Worm (Caenorhabditis elegans) whole organism, midembryonic: ENCODE data around the gene osm-1.
A peak's percentile ranks its signal among the peaks of the same experiment; 100 is the strongest.

Source experiments
- T22C8.4 ChIP-seq: fragments of 200-800 bp; sonication (Bioruptor generic); IDR thresholded peaks from 2 replicates; pipeline ENCODE4 v1.3.6; 2022; ENCODE audit warnings: missing genetic modification characterization, missing compliant biosample characterization
- cog-1 ChIP-seq: sonication (generic microtip); optimal IDR thresholded peaks from 2 replicates; lab custom pipeline; 2016; ENCODE audit warnings: missing genetic modification characterization, missing compliant biosample characterization
- flt-1 ChIP-seq: fragments of 200-800 bp; sonication (Bioruptor generic); IDR thresholded peaks from 2 replicates; pipeline ENCODE4 v1.3.6; 2022; ENCODE audit warnings: missing genetic modification characterization, missing compliant biosample characterization
- klf-2 ChIP-seq: fragments of 200-800 bp; sonication (Bioruptor generic); conservative IDR thresholded peaks from 2 replicates; pipeline ENCODE4 v1.3.6; 2022; ENCODE audit warnings: missing genetic modification reagents, missing genetic modification characterization, missing compliant biosample characterization
- med-1 ChIP-seq: sonication (generic microtip); optimal IDR thresholded peaks from 2 replicates; lab custom pipeline; 2017; ENCODE audit warnings: missing genetic modification characterization, mild to moderate bottlenecking, missing compliant biosample characterization, antibody characterized with exemption, missing genetic modification reagents; ENCODE audit not compliant: insufficient read depth
- ref-1 ChIP-seq: fragments of 200-800 bp; sonication (Bioruptor generic); conservative IDR thresholded peaks from 2 replicates; pipeline ENCODE4 v1.3.6; 2022; ENCODE audit warnings: missing genetic modification reagents, missing genetic modification characterization, missing compliant biosample characterization
- tab-1 ChIP-seq: fragments of 200-800 bp; sonication (Bioruptor generic); IDR thresholded peaks from 2 replicates; pipeline ENCODE4 v1.3.6; 2022; ENCODE audit warnings: missing genetic modification characterization, missing compliant biosample characterization
- ztf-23 ChIP-seq: fragments of 200-800 bp; sonication (Bioruptor generic); IDR thresholded peaks from 2 replicates; pipeline ENCODE4 v1.3.6; 2022; ENCODE audit warnings: missing genetic modification reagents, missing genetic modification characterization, missing compliant biosample characterization
- ztf-29 ChIP-seq: fragments of 200-800 bp; sonication (Bioruptor generic); IDR thresholded peaks from 2 replicates; pipeline ENCODE4 v1.3.6; 2022; ENCODE audit warnings: missing genetic modification reagents, missing genetic modification characterization, missing compliant biosample characterization

Gene osm-1

DNA sequence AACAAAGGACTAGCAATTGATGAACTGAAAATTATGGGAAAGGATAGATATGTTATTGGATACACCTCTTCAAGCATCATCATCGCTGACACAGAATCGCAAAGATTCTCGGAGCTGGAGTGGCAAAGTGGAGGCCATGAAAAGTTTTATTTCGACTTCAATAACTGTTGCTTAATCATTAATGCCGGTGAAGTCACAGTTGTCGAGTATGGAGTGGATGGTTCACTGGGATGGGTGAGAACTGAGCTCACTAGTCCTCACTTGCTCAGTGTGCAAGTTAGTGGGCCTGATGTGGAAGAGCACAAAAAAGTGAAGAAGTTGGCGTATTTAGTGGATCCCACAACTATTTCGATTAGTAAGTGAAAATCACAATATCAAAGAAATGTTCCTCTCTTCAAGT lies 3.4 kb downstream of the osm-1 start:
- TF ChIP-seq T22C8.4 (GFP tag; lab: Robert Waterston, UW) (no peak), ref-1 (GFP tag; lab: Robert Waterston, UW) (no peak)

DNA sequence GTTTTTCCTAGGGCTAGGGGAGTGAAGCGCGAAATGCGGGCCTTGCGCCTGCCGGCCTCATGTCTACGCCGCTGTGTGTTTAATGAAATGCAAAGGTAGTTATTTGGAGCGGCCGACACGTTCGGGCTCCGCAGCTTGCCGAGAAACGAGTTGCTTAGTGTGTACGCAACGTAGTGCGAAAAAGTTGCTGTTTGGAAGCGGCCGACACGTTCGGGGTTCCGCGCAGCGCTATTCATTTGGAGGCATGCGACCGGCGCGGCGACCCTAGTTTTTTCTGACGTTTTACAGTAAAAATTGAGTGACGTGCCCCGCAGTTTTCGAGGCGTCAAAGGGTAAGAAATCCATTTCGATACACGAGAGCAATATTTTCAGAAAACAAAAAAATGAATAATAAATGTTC lies 5.2 kb downstream of the osm-1 start:
- TF ChIP-seq med-1 (no peak), ztf-23 (GFP tag; lab: Robert Waterston, UW) (no peak), klf-2 (GFP tag; lab: Robert Waterston, UW) (no peak), ztf-29 (GFP tag; lab: Robert Waterston, UW) (no peak), tab-1 (GFP tag; lab: Robert Waterston, UW) (no peak), cog-1 (tag; lab: Kevin White, UChicago) (no peak)

DNA sequence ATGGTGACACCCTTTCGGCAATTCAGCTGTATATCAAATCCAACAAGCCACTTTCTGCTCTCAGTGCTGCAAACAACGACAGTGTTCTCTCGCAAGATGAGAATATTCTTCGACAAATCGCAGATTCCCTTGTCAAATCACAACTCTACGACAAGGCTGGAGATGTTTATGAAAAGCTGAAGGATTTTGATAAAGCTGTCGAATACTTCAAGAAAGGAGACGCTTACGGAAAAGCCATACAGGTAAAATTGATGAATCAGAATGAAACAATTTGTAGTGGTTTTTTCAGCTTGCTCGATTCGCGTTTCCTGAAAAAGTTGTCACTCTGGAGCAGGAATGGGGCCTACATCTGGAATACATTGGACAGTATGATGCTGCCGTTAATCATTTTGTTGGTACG lies 5.7 kb downstream of the osm-1 start:
- TF ChIP-seq tab-1 (GFP tag; lab: Robert Waterston, UW) (no peak), med-1 (no peak), cog-1 (tag; lab: Kevin White, UChicago) (no peak), ref-1 (GFP tag; lab: Robert Waterston, UW) (no peak), flt-1 (no peak), ztf-29 (GFP tag; lab: Robert Waterston, UW) (no peak), T22C8.4 (GFP tag; lab: Robert Waterston, UW) (no peak), klf-2 (GFP tag; lab: Robert Waterston, UW) (no peak), ztf-23 (GFP tag; lab: Robert Waterston, UW) (no peak)

ce11 chrX:16548290-16548689 lies 7.8 kb downstream of the osm-1 start:
- TF ChIP-seq klf-2 (GFP tag; lab: Robert Waterston, UW) (no peak), ztf-29 (GFP tag; lab: Robert Waterston, UW) (no peak), T22C8.4 (GFP tag; lab: Robert Waterston, UW) (no peak), ref-1 (GFP tag; lab: Robert Waterston, UW) (no peak), tab-1 (GFP tag; lab: Robert Waterston, UW) (no peak), med-1 (no peak), cog-1 (tag; lab: Kevin White, UChicago) (no peak), flt-1 (no peak), ztf-23 (GFP tag; lab: Robert Waterston, UW) (no peak)

ce11 chrX:16550551-16550950 lies 10.1 kb downstream of the osm-1 start:
- TF ChIP-seq ztf-29 (GFP tag; lab: Robert Waterston, UW): no peak
- no peak for TF ChIP-seq ztf-23 (GFP tag; lab: Robert Waterston, UW)
- no peak for TF ChIP-seq T22C8.4 (GFP tag; lab: Robert Waterston, UW)
- no peak for TF ChIP-seq ref-1 (GFP tag; lab: Robert Waterston, UW)
- no peak for TF ChIP-seq cog-1 (tag; lab: Kevin White, UChicago)
- no peak for TF ChIP-seq tab-1 (GFP tag; lab: Robert Waterston, UW)
- no peak for TF ChIP-seq med-1
- no peak for TF ChIP-seq klf-2 (GFP tag; lab: Robert Waterston, UW)
- no peak for TF ChIP-seq flt-1

ce11 chrX:16551318-16551717 lies 10.8 kb downstream of the osm-1 start:
- TF ChIP-seq ref-1 (GFP tag; lab: Robert Waterston, UW) (no peak), cog-1 (tag; lab: Kevin White, UChicago) (no peak), klf-2 (GFP tag; lab: Robert Waterston, UW) (peak; percentile 57; the same call in 1 of the 2 replicates), tab-1 (GFP tag; lab: Robert Waterston, UW) (peak; percentile 66), flt-1 (peak; percentile 82), ztf-23 (GFP tag; lab: Robert Waterston, UW) (0 out of 2 replicates have a peak, but pooled peaks have one; percentile 30), med-1 (no peak), ztf-29 (GFP tag; lab: Robert Waterston, UW) (0 out of 2 replicates have a peak, but pooled peaks have one; percentile 12), T22C8.4 (GFP tag; lab: Robert Waterston, UW) (0 out of 2 replicates have a peak, but pooled peaks have one; percentile 20)

DNA sequence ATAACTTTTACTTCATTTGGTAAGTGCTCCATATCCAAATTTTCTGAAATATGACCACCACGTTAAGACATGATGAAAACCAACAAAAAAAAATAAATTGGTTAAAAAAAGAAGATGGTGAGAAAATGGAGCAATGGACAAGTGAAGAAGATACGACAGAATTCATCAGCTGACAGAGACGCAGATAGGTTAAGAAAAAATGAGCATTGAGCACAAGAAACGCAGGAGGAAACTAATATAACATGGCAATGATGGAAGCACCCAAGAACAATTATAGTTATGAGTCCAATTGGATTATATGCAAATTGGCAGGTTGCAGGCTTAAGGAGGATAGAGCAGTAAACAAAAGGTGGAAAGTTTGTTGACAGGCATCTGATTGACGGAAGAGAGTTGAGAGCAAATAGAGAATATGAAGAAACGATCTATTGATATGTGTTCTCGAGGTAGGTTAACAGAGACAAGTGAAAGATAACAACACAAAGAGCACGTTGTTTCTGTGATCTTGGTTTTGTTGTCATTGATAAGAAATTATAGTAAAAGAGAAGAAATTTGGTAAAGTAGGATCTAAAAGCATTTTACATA lies 13.5 kb downstream of the osm-1 start, which contains the start of gene K08B5.2:
K08B5.2 (minus strand) TSS at position 43 of the 582 bp plus-strand sequence.
- TF ChIP-seq cog-1 (tag; lab: Kevin White, UChicago) (no peak), ztf-29 (GFP tag; lab: Robert Waterston, UW) (no peak), ztf-23 (GFP tag; lab: Robert Waterston, UW) (no peak)

DNA sequence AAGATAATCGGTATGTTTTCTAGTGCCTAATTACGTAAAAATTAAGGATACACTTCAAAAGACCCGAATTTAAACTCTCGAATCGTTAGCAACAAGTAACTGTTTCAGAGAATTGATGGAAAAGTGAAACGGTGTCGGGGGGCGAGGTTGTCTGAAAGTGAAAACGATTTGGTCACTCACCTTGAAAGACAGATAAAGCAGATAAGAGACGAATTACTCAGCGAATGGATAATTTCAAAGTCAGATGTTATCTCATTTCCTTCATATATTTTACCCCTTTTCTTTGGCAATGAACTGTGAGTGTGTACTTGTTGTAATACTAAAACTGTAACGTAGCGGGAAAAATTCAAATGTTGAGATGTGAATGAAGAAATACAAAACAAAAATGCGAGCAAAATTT lies 15.3 kb downstream of the osm-1 start:
- TF ChIP-seq ref-1 (GFP tag; lab: Robert Waterston, UW) (no peak), med-1 (no peak), flt-1 (no peak), cog-1 (tag; lab: Kevin White, UChicago) (no peak), ztf-29 (GFP tag; lab: Robert Waterston, UW) (no peak), tab-1 (GFP tag; lab: Robert Waterston, UW) (no peak), klf-2 (GFP tag; lab: Robert Waterston, UW) (no peak), T22C8.4 (GFP tag; lab: Robert Waterston, UW) (no peak), ztf-23 (GFP tag; lab: Robert Waterston, UW) (no peak)

ce11 chrX:16558117-16558516 lies 17.6 kb downstream of the osm-1 start, which contains the start of gene K08B5.1:
TSS of gene K08B5.1 (plus strand) at chrX:16558434.
- no peak for TF ChIP-seq ztf-23 (GFP tag; lab: Robert Waterston, UW)
- TF ChIP-seq ztf-29 (GFP tag; lab: Robert Waterston, UW): no peak
- no peak for TF ChIP-seq T22C8.4 (GFP tag; lab: Robert Waterston, UW)
- no peak for TF ChIP-seq ref-1 (GFP tag; lab: Robert Waterston, UW)
- no peak for TF ChIP-seq cog-1 (tag; lab: Kevin White, UChicago)
- no peak for TF ChIP-seq med-1
- TF ChIP-seq tab-1 (GFP tag; lab: Robert Waterston, UW): no peak
- TF ChIP-seq flt-1: no peak
- TF ChIP-seq klf-2 (GFP tag; lab: Robert Waterston, UW): no peak

- no peak for TF ChIP-seq cog-1 (tag; lab: Kevin White, UChicago)
- 0 out of 2 replicates have a peak, but pooled peaks have one; percentile 16 for TF ChIP-seq ztf-23 (GFP tag; lab: Robert Waterston, UW)
- 0 out of 2 replicates have a peak, but pooled peaks have one; percentile 22 for TF ChIP-seq flt-1
- TF ChIP-seq ztf-29 (GFP tag; lab: Robert Waterston, UW): no peak
- TF ChIP-seq med-1: no peak
- TF ChIP-seq ref-1 (GFP tag; lab: Robert Waterston, UW): no peak
- TF ChIP-seq T22C8.4 (GFP tag; lab: Robert Waterston, UW): 0 out of 2 replicates have a peak, but pooled peaks have one; percentile 12
- peak; percentile 59; the same call in 1 of the 2 replicates for TF ChIP-seq tab-1 (GFP tag; lab: Robert Waterston, UW)
- no peak for TF ChIP-seq klf-2 (GFP tag; lab: Robert Waterston, UW)
Observed at ce11 chrX:16558776-16559175, 18.3 kb downstream of the osm-1 start.
